Fruit fly (Drosophila melanogaster) whole organism, embryonic: Measurements from ENCODE around the gene CG16853.

Source experiments
- Blimp-1 ChIP-seq: fragments of 200-800 bp; sonication (Bioruptor generic); optimal IDR thresholded peaks from 3 replicates; lab custom pipeline; 2018; ENCODE audit warnings: missing biosample characterization, missing genetic modification characterization, mild to moderate bottlenecking, moderate library complexity, missing genetic modification reagents
- CG10462 ChIP-seq: fragments of 200-800 bp; sonication (Bioruptor generic); optimal IDR thresholded peaks from 2 replicates; lab custom pipeline; 2016; ENCODE audit warnings: missing biosample characterization, missing genetic modification characterization
- CG11247 ChIP-seq: fragments of 200-800 bp; sonication (Bioruptor generic); IDR thresholded peaks from 2 replicates; pipeline ENCODE4 v1.3.6; 2022; ENCODE audit warnings: missing biosample characterization, missing genetic modification characterization
- CG11695 ChIP-seq: fragments of 200-800 bp; sonication (Bioruptor generic); IDR thresholded peaks from 3 replicates; pipeline ENCODE4 v1.3.6; 2022; ENCODE audit warnings: missing biosample characterization, missing genetic modification characterization
- CG13123 ChIP-seq: fragments of 200-800 bp; sonication (Bioruptor generic); optimal IDR thresholded peaks from 2 replicates; lab custom pipeline; 2016; ENCODE audit warnings: missing biosample characterization, missing genetic modification characterization
- CG14860 ChIP-seq: fragments of 200-800 bp; sonication (Bioruptor generic); IDR thresholded peaks from 3 replicates; pipeline ENCODE4 v1.3.6; 2022; ENCODE audit warnings: missing biosample characterization, missing genetic modification characterization; ENCODE audit not compliant: partially characterized antibody
- CG1602 ChIP-seq: fragments of 200-800 bp; sonication (Bioruptor generic); optimal IDR thresholded peaks from 3 replicates; lab custom pipeline; 2016; ENCODE audit warnings: missing biosample characterization, missing genetic modification characterization
- CG16779 ChIP-seq: fragments of 200-800 bp; sonication (Bioruptor generic); IDR thresholded peaks from 2 replicates; pipeline ENCODE4 v1.3.6; 2022; ENCODE audit warnings: missing biosample characterization, missing genetic modification characterization
- CG17186 ChIP-seq: fragments of 200-800 bp; sonication (Bioruptor generic); optimal IDR thresholded peaks from 3 replicates; lab custom pipeline; 2017; ENCODE audit warnings: missing biosample characterization, missing genetic modification reagents, missing genetic modification characterization
- CG17361 ChIP-seq: fragments of 200-800 bp; sonication (Bioruptor generic); IDR thresholded peaks from 3 replicates; pipeline ENCODE4 v1.3.6; 2022; ENCODE audit warnings: missing biosample characterization, missing genetic modification characterization
- CG18476 ChIP-seq: fragments of 200-800 bp; sonication (Bioruptor generic); optimal IDR thresholded peaks from 2 replicates; lab custom pipeline; 2016; ENCODE audit warnings: missing biosample characterization, mild to moderate bottlenecking, missing genetic modification characterization
- CG2120 ChIP-seq: fragments of 200-800 bp; sonication (Bioruptor generic); optimal IDR thresholded peaks from 3 replicates; lab custom pipeline; 2016; ENCODE audit warnings: missing biosample characterization, missing genetic modification characterization
- CG2712 ChIP-seq: fragments of 200-800 bp; optimal IDR thresholded peaks from 3 replicates; lab custom pipeline; 2019; ENCODE audit warnings: missing biosample characterization, mild to moderate bottlenecking, missing genetic modification characterization, moderate library complexity
- CG2889 ChIP-seq: fragments of 200-800 bp; sonication (Bioruptor generic); IDR thresholded peaks from 3 replicates; pipeline ENCODE4 v1.3.6; 2022; ENCODE audit warnings: missing biosample characterization, missing genetic modification characterization
- CG34224 ChIP-seq: fragments of 200-800 bp; sonication (Bioruptor generic); IDR thresholded peaks from 3 replicates; pipeline ENCODE4 v1.3.6; 2022; ENCODE audit warnings: missing biosample characterization, missing genetic modification characterization; ENCODE audit not compliant: partially characterized antibody
- CG4360 ChIP-seq: fragments of 200-800 bp; sonication (Bioruptor generic); IDR thresholded peaks from 2 replicates; pipeline ENCODE4 v1.3.6; 2022; ENCODE audit warnings: missing biosample characterization, missing genetic modification characterization
- CG5180 ChIP-seq: fragments of 200-800 bp; sonication (Bioruptor generic); optimal IDR thresholded peaks from 3 replicates; lab custom pipeline; 2017; ENCODE audit warnings: missing biosample characterization, missing genetic modification characterization, mild to moderate bottlenecking, moderate library complexity, missing genetic modification reagents
- CG6765 ChIP-seq: fragments of 200-800 bp; sonication (Bioruptor generic); optimal IDR thresholded peaks from 3 replicates; lab custom pipeline; 2017; ENCODE audit warnings: missing biosample characterization, mild to moderate bottlenecking, missing genetic modification characterization
- CG9727 ChIP-seq: fragments of 200-800 bp; sonication (Bioruptor generic); optimal IDR thresholded peaks from 3 replicates; lab custom pipeline; 2017; ENCODE audit warnings: missing biosample characterization, mild to moderate bottlenecking, missing genetic modification characterization
- Dfd ChIP-seq, 2 experiments: fragments of >200 bp; optimal IDR thresholded peaks; 2 replicates each; lab custom pipeline; 2017; ENCODE audit warnings: missing biosample characterization in 2 of 2, missing genetic modification characterization in 2 of 2
- E2f2 ChIP-seq: fragments of 200-800 bp; sonication (Bioruptor generic); IDR thresholded peaks from 2 replicates; pipeline ENCODE4 v1.3.6; 2022; ENCODE audit warnings: missing biosample characterization, missing genetic modification characterization
- H15 ChIP-seq: fragments of 200-800 bp; sonication (Bioruptor generic); IDR thresholded peaks from 3 replicates; pipeline ENCODE4 v1.3.6; 2022; ENCODE audit warnings: missing biosample characterization, missing genetic modification characterization
- HLH3B ChIP-seq: fragments of 200-800 bp; sonication (Bioruptor generic); IDR thresholded peaks from 2 replicates; pipeline ENCODE4 v1.3.6; 2022; ENCODE audit warnings: missing biosample characterization, missing genetic modification characterization
- Hand ChIP-seq: fragments of 200-800 bp; sonication (Bioruptor generic); optimal IDR thresholded peaks from 2 replicates; lab custom pipeline; 2017; ENCODE audit warnings: mild to moderate bottlenecking, missing biosample characterization, missing genetic modification reagents, missing genetic modification characterization
- Hr51 ChIP-seq, 2 experiments: fragments of 200-800 bp; sonication (Bioruptor generic); optimal IDR thresholded peaks; 2 replicates in 1 of 2; 3 replicates in 1 of 2; lab custom pipeline; 2016 to 2018; ENCODE audit warnings: missing biosample characterization in 2 of 2, missing genetic modification characterization in 2 of 2, mild to moderate bottlenecking in 1 of 2, moderate library complexity in 1 of 2
- Myb ChIP-seq: fragments of 200-800 bp; sonication (Bioruptor generic); optimal IDR thresholded peaks from 2 replicates; lab custom pipeline; 2016; ENCODE audit warnings: missing biosample characterization, missing genetic modification characterization
- NK7.1 ChIP-seq: fragments of 200-800 bp; sonication (Bioruptor generic); optimal IDR thresholded peaks from 3 replicates; lab custom pipeline; 2016; ENCODE audit warnings: missing biosample characterization, missing genetic modification characterization
- Oli ChIP-seq: fragments of 200-800 bp; sonication (Bioruptor generic); optimal IDR thresholded peaks from 2 replicates; lab custom pipeline; 2018; ENCODE audit warnings: missing biosample characterization, mild to moderate bottlenecking, missing genetic modification characterization, moderate library complexity
- Taf1 ChIP-seq: fragments of 200-800 bp; sonication (Bioruptor generic); IDR thresholded peaks from 2 replicates; pipeline ENCODE4 v1.3.6; 2022; ENCODE audit warnings: missing biosample characterization, missing genetic modification characterization
- Xbp1 ChIP-seq: fragments of 200-800 bp; sonication (Bioruptor generic); optimal IDR thresholded peaks from 3 replicates; lab custom pipeline; 2016; ENCODE audit warnings: missing biosample characterization, mild to moderate bottlenecking, missing genetic modification characterization
- bcd ChIP-seq: fragments of 200-800 bp; sonication (Bioruptor generic); optimal IDR thresholded peaks from 2 replicates; lab custom pipeline; 2017; ENCODE audit warnings: missing biosample characterization, mild to moderate bottlenecking, missing genetic modification characterization
- chif ChIP-seq, 2 experiments: fragments of 200-800 bp; sonication (Bioruptor generic); optimal IDR thresholded peaks; 3 replicates each; lab custom pipeline; 2016; ENCODE audit warnings: missing biosample characterization in 2 of 2, missing genetic modification characterization in 2 of 2
- chn ChIP-seq: fragments of 200-800 bp; sonication (Bioruptor generic); optimal IDR thresholded peaks from 2 replicates; lab custom pipeline; 2016; ENCODE audit warnings: missing biosample characterization, missing genetic modification characterization
- crp ChIP-seq, 2 experiments: fragments of 200-800 bp; sonication (Bioruptor generic); optimal IDR thresholded peaks; 2 replicates in 1 of 2; 3 replicates in 1 of 2; lab custom pipeline; 2017; ENCODE audit warnings: missing biosample characterization in 2 of 2, missing genetic modification characterization in 2 of 2, mild to moderate bottlenecking in 1 of 2, moderate library complexity in 1 of 2
- disco-r ChIP-seq: fragments of 200-800 bp; sonication (Bioruptor generic); optimal IDR thresholded peaks from 2 replicates; lab custom pipeline; 2016; ENCODE audit warnings: missing biosample characterization, missing genetic modification characterization
- dmrt99B ChIP-seq: fragments of 200-800 bp; sonication (Bioruptor generic); optimal IDR thresholded peaks from 2 replicates; lab custom pipeline; 2018; ENCODE audit warnings: missing biosample characterization, mild to moderate bottlenecking, missing genetic modification characterization, moderate library complexity
- ems ChIP-seq: fragments of 200-800 bp; sonication (Bioruptor generic); optimal IDR thresholded peaks from 3 replicates; lab custom pipeline; 2016; ENCODE audit warnings: missing biosample characterization, missing genetic modification characterization
- fd96Cb ChIP-seq: fragments of 200-800 bp; sonication (Bioruptor generic); optimal IDR thresholded peaks from 2 replicates; lab custom pipeline; 2018; ENCODE audit warnings: missing biosample characterization, mild to moderate bottlenecking, missing genetic modification characterization, moderate library complexity
- ind ChIP-seq: fragments of 200-800 bp; sonication (Bioruptor generic); optimal IDR thresholded peaks from 3 replicates; lab custom pipeline; 2016; ENCODE audit warnings: missing biosample characterization, missing genetic modification characterization
- lbe ChIP-seq: fragments of 200-800 bp; sonication (Bioruptor generic); optimal IDR thresholded peaks from 2 replicates; lab custom pipeline; 2016; ENCODE audit warnings: missing biosample characterization, mild to moderate bottlenecking, missing genetic modification characterization
- lov ChIP-seq, 2 experiments: fragments of 200-800 bp in 1 of 2; fragments of >200 bp in 1 of 2; sonication (Bioruptor generic) in 1 of 2; IDR thresholded peaks in 1 of 2; optimal IDR thresholded peaks in 1 of 2; 2 replicates in 1 of 2; 3 replicates in 1 of 2; pipeline versions ENCODE4 v1.3.6 to Lab custom; 2017 to 2022; ENCODE audit warnings: missing biosample characterization in 1 of 2, missing genetic modification characterization in 1 of 2
- nerfin-2 ChIP-seq: fragments of 200-800 bp; sonication (Bioruptor generic); IDR thresholded peaks from 2 replicates; pipeline ENCODE4 v1.3.6; 2022; ENCODE audit warnings: missing biosample characterization, missing genetic modification characterization; ENCODE audit not compliant: partially characterized antibody
- pb ChIP-seq: fragments of 200-800 bp; sonication (Bioruptor generic); optimal IDR thresholded peaks from 3 replicates; lab custom pipeline; 2016; ENCODE audit warnings: missing biosample characterization, missing genetic modification characterization
- phol ChIP-seq: fragments of 200-800 bp; sonication (Bioruptor generic); optimal IDR thresholded peaks from 3 replicates; lab custom pipeline; 2018; ENCODE audit warnings: missing biosample characterization, mild to moderate bottlenecking, missing genetic modification characterization, moderate library complexity
- salm ChIP-seq: fragments of 200-800 bp; sonication (Bioruptor generic); optimal IDR thresholded peaks from 2 replicates; lab custom pipeline; 2018; ENCODE audit warnings: missing biosample characterization, mild to moderate bottlenecking, missing genetic modification characterization
- sens ChIP-seq: fragments of 200-800 bp; sonication (Bioruptor generic); peaks from one replicate; lab custom pipeline; 2016; ENCODE audit warnings: missing biosample characterization, missing genetic modification characterization
- stwl ChIP-seq: fragments of 200-800 bp; sonication (Bioruptor generic); optimal IDR thresholded peaks from 3 replicates; lab custom pipeline; 2018; ENCODE audit warnings: missing biosample characterization, mild to moderate bottlenecking, missing genetic modification characterization, moderate library complexity
- trh ChIP-seq: fragments of 200-800 bp; sonication (Bioruptor generic); optimal IDR thresholded peaks from 2 replicates; lab custom pipeline; 2016; ENCODE audit warnings: missing biosample characterization, missing genetic modification characterization
- twi ChIP-seq: fragments of 200-800 bp; optimal IDR thresholded peaks from 2 replicates; lab custom pipeline; 2019; ENCODE audit warnings: missing biosample characterization, mild to moderate bottlenecking, missing genetic modification characterization, moderate library complexity

Gene CG16853

DNA sequence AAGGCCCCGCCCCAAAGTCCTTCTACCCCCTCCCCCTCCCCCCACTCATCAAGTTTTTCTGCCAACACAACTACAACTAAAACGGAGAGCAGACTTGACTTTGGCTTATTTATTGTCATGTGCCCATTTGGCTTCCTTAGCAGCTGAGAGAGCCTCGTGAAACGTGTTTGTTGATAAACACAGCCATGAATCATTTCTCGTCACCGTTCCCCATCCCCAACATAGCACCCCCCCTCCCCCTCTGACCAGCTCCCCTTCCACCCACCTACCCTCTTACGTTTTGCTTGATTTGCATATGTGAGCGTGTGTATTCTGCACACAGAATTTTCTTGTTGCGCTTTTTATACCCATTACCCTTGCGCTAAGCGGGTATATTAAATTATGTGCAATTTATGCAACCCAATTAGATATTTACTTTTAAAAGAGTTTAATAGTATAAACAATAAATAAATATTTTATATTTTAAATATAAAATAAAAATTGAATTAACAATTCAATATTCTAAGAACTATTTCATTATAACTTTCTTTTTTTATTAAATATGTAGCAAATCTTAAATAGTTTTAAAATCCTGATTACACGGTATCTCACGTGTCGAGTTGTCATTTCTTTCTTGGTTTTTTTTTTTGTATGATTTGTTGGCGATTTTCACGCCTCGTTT lies 29.9 kb downstream of the CG16853 start:
- no peak for TF ChIP-seq trh (GFP tag; lab: Kevin White, UChicago)
- peak; percentile 38 for TF ChIP-seq CG9727 (GFP tag; lab: Kevin White, UChicago)
- peak; percentile 50 for TF ChIP-seq CG2712 (tag; lab: Kevin White, UChicago)
- no peak for TF ChIP-seq CG1602
- peak; percentile 26 for TF ChIP-seq Oli (tag; lab: Kevin White, UChicago)
- TF ChIP-seq ems (GFP tag; lab: Kevin White, UChicago), result no peak
- no peak for TF ChIP-seq twi (tag; lab: Kevin White, UChicago)
- TF ChIP-seq CG4360 (GFP tag; lab: Robert Waterston, UW), result no peak
- TF ChIP-seq Taf1 (GFP tag; lab: Robert Waterston, UW), result no peak
- TF ChIP-seq CG18476 (GFP tag; lab: Kevin White, UChicago), result no peak
- no peak for TF ChIP-seq pb
- TF ChIP-seq HLH3B, result no peak
- TF ChIP-seq stwl (tag; lab: Kevin White, UChicago), result no peak
- no peak for TF ChIP-seq CG17186 (GFP tag; lab: Kevin White, UChicago)
- TF ChIP-seq phol (tag; lab: Kevin White, UChicago), result peak; percentile 49
- TF ChIP-seq Dfd (GFP tag; optimal IDR thresholded peaks at IDR 0.05; lab: Kevin White, UChicago), result no peak
- TF ChIP-seq CG6765, result no peak
- TF ChIP-seq bcd (GFP tag; lab: Kevin White, UChicago), result no peak
- peak; percentile 23 for TF ChIP-seq fd96Cb (tag; lab: Kevin White, UChicago)
- TF ChIP-seq crp (GFP tag; optimal IDR thresholded peaks at IDR 0.05; lab: Kevin White, UChicago), result no peak
- no peak for TF ChIP-seq CG2889 (GFP tag; lab: Robert Waterston, UW)
- TF ChIP-seq disco-r (GFP tag; lab: Kevin White, UChicago), result no peak
- no peak for TF ChIP-seq sens (GFP tag; lab: Kevin White, UChicago)
- TF ChIP-seq CG14860 (GFP tag; lab: Robert Waterston, UW), result no peak
- no peak; the same call in 1 of the 2 replicates for TF ChIP-seq E2f2 (GFP tag; lab: Robert Waterston, UW)
- no peak for TF ChIP-seq Myb (GFP tag; lab: Kevin White, UChicago)
- TF ChIP-seq ind, result no peak
- 0 out of 3 replicates have a peak, but pooled peaks have one; percentile 20 for TF ChIP-seq CG11695 (GFP tag; lab: Robert Waterston, UW)
- TF ChIP-seq Xbp1, result peak; percentile 12
- no peak for TF ChIP-seq CG34224 (GFP tag; lab: Robert Waterston, UW)
- no peak for TF ChIP-seq NK7.1 (GFP tag; lab: Kevin White, UChicago)
- TF ChIP-seq salm (tag; lab: Kevin White, UChicago), result no peak
- TF ChIP-seq chif (GFP tag; optimal IDR thresholded peaks at IDR 0.05; lab: Kevin White, UChicago), result no peak
- TF ChIP-seq lov (optimal IDR thresholded peaks at IDR 0.05; lab: Kevin White, UChicago), result no peak
- TF ChIP-seq lov (GFP tag; IDR thresholded peaks at IDR 0.05; lab: Robert Waterston, UW), result no peak
- no peak for TF ChIP-seq CG5180
- peak; percentile 41 for TF ChIP-seq Blimp-1 (GFP tag; lab: Kevin White, UChicago)
- TF ChIP-seq CG13123 (GFP tag; lab: Kevin White, UChicago), result no peak
- TF ChIP-seq CG11247 (GFP tag; lab: Robert Waterston, UW), result no peak
- TF ChIP-seq Hr51 (GFP tag; optimal IDR thresholded peaks at IDR 0.05; lab: Kevin White, UChicago), result peak in 1 of 2 experiments; percentile 47
- TF ChIP-seq Hand (GFP tag; lab: Kevin White, UChicago), result no peak
- TF ChIP-seq CG16779 (GFP tag; lab: Robert Waterston, UW), result no peak
- TF ChIP-seq lbe (GFP tag; lab: Kevin White, UChicago), result no peak
- TF ChIP-seq H15 (GFP tag; lab: Robert Waterston, UW), result no peak
- peak; percentile 73 for TF ChIP-seq CG17361
- TF ChIP-seq CG10462 (GFP tag; lab: Kevin White, UChicago), result no peak
- TF ChIP-seq nerfin-2 (GFP tag; lab: Robert Waterston, UW), result no peak
- TF ChIP-seq dmrt99B, result peak; percentile 55
- TF ChIP-seq CG2120 (GFP tag; lab: Kevin White, UChicago), result no peak
- no peak for TF ChIP-seq chn (GFP tag; lab: Kevin White, UChicago)
